Fruit fly (Drosophila melanogaster): ENCODE data around the gene CG5866.

Gene CG5866

DNA sequence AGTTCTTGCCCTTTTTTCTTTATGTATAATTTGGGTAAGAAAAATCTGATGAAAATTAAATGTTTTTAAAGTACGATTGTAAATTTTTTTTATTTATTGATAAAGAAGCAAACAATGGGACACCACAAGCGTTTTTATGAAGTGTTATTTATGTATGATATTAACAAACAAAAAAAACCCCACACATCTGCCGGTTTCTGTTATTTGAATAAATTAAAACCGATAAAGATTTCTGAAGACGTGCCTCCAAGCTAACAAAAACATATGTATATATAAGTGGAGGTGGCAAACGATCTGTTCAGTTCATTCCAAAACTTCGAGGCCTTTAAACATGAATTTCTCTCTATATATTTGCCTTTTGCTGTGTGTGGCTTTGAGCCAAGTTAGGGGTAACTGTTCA, 1.9 kb upstream of the CG5866 start, which contains the start of gene CG42822:
Gene CG42822 (plus strand): TSS at position 301 of the 400 bp plus-strand sequence.
- no peak for TF ChIP-seq Sox15 (GFP tag; optimal IDR thresholded peaks at IDR 0.05)
- peak; percentile 6 for TF ChIP-seq svp (GFP tag)
- TF ChIP-seq fkh (GFP tag; optimal IDR thresholded peaks at IDR 0.05): no peak
- no peak for TF ChIP-seq CG10669 (GFP tag; optimal IDR thresholded peaks at IDR 0.05)
- TF ChIP-seq fd85E (GFP tag; optimal IDR thresholded peaks at IDR 0.05): no peak
- no peak for TF ChIP-seq CG8632 (GFP tag; optimal IDR thresholded peaks at IDR 0.05)
- no peak for TF ChIP-seq net (GFP tag; optimal IDR thresholded peaks at IDR 0.05)
- TF ChIP-seq Hr38 (GFP tag; optimal IDR thresholded peaks at IDR 0.05): no peak

DNA sequence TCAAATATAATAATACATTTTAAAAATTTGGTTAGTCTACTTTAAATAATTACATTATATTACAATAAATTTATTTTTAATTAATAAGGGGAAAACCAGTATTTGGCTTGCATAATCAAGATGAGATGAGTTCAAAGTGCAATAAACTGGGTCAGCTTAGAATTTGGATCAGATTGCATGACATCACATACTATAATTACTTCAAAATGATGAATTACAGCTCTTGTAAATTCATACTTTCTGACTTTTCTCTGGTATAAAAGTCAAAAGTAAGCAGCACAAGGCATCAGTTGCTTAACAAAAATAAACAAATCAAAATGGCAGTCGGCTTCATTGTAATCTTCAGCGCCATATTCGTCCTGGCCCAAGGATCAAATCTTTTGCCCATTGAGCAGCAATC, 1.6 kb downstream of the CG5866 start, which contains the start of gene CG33333:
Gene CG33333 (plus strand): TSS at position 301 of the 400 bp plus-strand sequence.
- TF ChIP-seq acj6 (GFP tag; optimal IDR thresholded peaks at IDR 0.05) (no peak), CG11762 (GFP tag; optimal IDR thresholded peaks at IDR 0.05; ENCODE audit: insufficient read depth) (no peak), Hr4 (GFP tag; optimal IDR thresholded peaks at IDR 0.05) (no peak), CG6808 (GFP tag; optimal IDR thresholded peaks at IDR 0.05) (no peak), CG3032 (tag; optimal IDR thresholded peaks at IDR 0.05) (no peak), Ets96B (tag; optimal IDR thresholded peaks at IDR 0.05) (no peak), Lpt (GFP tag; optimal IDR thresholded peaks at IDR 0.05) (no peak), CG3919 (GFP tag; optimal IDR thresholded peaks at IDR 0.05) (no peak), CG6276 (GFP tag; optimal IDR thresholded peaks at IDR 0.05) (no peak), CG10669 (GFP tag; optimal IDR thresholded peaks at IDR 0.05) (no peak), Gug (GFP tag; IDR thresholded peaks at IDR 0.05) (no peak)

DNA sequence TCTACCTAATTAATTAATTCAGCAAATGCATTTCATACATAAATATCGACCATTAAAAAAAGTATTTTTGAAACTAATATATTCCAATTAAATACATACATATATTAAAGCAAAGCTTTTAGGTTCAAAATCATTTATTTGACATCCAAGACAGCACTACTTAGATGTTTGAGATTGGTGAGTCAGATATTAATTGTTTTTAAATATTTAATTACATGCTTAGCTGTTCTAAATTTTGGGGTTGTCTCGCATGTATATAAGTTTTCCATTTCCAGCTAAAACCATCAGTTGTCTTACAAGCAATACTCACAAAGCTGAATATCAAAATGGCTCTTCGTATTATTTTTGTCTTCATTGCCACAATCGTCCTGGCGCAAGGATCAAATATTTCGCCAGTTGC, 2.9 kb downstream of the CG5866 start, which contains the start of gene CG42834:
Gene CG42834 (plus strand): TSS at position 301 of the 400 bp plus-strand sequence.
- TF ChIP-seq eg (GFP tag; IDR thresholded peaks at IDR 0.05): no peak
- no peak for TF ChIP-seq Eip75B (GFP tag; optimal IDR thresholded peaks at IDR 0.05)
- no peak for TF ChIP-seq net (GFP tag; optimal IDR thresholded peaks at IDR 0.05)
- TF ChIP-seq Smox (GFP tag; optimal IDR thresholded peaks at IDR 0.05): no peak
- TF ChIP-seq topi (GFP tag; optimal IDR thresholded peaks at IDR 0.05): no peak
- TF ChIP-seq CG10669 (GFP tag; optimal IDR thresholded peaks at IDR 0.05): no peak
- no peak for TF ChIP-seq fkh (GFP tag; optimal IDR thresholded peaks at IDR 0.05)
- no peak for TF ChIP-seq CG32006 (GFP tag; optimal IDR thresholded peaks at IDR 0.05)
- TF ChIP-seq CG10631 (GFP tag; optimal IDR thresholded peaks at IDR 0.05): no peak
- no peak for TF ChIP-seq CG6854 (GFP tag; optimal IDR thresholded peaks at IDR 0.05)
- no peak for TF ChIP-seq fd85E (GFP tag; optimal IDR thresholded peaks at IDR 0.05)
- no peak for TF ChIP-seq Eip93F (GFP tag; optimal IDR thresholded peaks at IDR 0.05)
- TF ChIP-seq Hr39 (GFP tag; optimal IDR thresholded peaks at IDR 0.05): no peak
- TF ChIP-seq pdm3 (GFP tag; optimal IDR thresholded peaks at IDR 0.05): no peak
- no peak for TF ChIP-seq Eip78C (GFP tag)
- no peak for TF ChIP-seq CG8119 (GFP tag; IDR thresholded peaks at IDR 0.05)
- no peak for TF ChIP-seq Hr38 (GFP tag; optimal IDR thresholded peaks at IDR 0.05)
- no peak for TF ChIP-seq CG9139 (GFP tag; optimal IDR thresholded peaks at IDR 0.05)
- no peak for TF ChIP-seq Ets21C (GFP tag; optimal IDR thresholded peaks at IDR 0.05)
- TF ChIP-seq achi (GFP tag; optimal IDR thresholded peaks at IDR 0.05): no peak

DNA sequence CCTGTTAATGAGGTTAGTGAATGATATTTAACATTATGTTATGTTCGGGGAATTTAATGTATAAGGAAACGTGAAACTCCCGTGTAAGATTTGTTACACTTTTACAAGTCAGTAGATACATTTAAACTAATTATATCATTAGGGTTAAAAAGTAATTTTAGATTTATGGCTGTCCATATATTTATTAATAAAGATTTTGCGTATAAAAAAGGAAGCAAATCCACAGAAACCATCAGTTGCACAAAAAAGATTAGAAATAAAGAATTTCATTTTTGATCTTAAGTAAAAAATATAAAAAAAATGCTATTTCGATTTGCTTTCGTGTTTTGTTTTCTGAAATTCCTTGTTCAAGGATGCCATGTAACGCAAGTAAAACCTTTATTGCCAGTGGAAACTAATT, 4.8 kb downstream of the CG5866 start, which contains the start of gene CG42835:
Gene CG42835 (plus strand): TSS at position 301 of the 400 bp plus-strand sequence.
- no peak for TF ChIP-seq CG8319 (GFP tag; optimal IDR thresholded peaks at IDR 0.05)

DNA sequence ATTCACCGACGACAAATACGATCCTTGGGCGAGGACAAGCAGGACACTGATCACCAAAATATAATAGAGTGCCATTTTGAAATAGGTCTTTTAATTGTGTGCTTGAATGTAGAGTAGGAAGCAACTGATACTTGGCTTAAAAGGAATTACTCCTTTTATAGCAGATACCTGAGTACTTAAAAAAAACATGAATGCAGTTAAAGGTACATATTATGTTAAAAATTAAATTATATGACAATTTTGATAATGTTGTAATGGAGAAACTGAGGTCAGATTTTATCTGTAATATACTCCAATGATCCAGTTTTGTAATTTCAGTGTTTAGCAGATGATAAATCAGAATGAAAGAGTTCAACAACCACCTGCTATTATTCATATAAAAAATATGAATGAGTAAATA, 6.6 kb downstream of the CG5866 start, which contains the start of gene CG14332:
Gene CG14332 (minus strand): TSS at position 101 of the 400 bp plus-strand sequence.
- TF ChIP-seq CG6808 (GFP tag; optimal IDR thresholded peaks at IDR 0.05) (no peak), CG4318 (GFP tag; optimal IDR thresholded peaks at IDR 0.05) (no peak), Ets21C (GFP tag; optimal IDR thresholded peaks at IDR 0.05) (no peak), Blimp-1 (GFP tag; optimal IDR thresholded peaks at IDR 0.05) (no peak)
